Fruit fly (Drosophila melanogaster) whole organism, adult: ENCODE measurements around the gene Gba1a.

Experiments used
- CG12768 ChIP-seq: fragments of 200-800 bp; sonication (Bioruptor generic); optimal IDR thresholded peaks from 2 replicates; lab custom pipeline; 2017; ENCODE audit warnings: missing biosample characterization, missing genetic modification characterization, mild to moderate bottlenecking, moderate library complexity, missing genetic modification reagents
- CG33017 ChIP-seq: fragments of 200-800 bp; sonication (Bioruptor generic); optimal IDR thresholded peaks from 2 replicates; lab custom pipeline; 2018; ENCODE audit warnings: missing biosample characterization, mild to moderate bottlenecking, missing genetic modification characterization, moderate library complexity
- CG7101 ChIP-seq: fragments of 200-800 bp; sonication (Bioruptor generic); optimal IDR thresholded peaks from 2 replicates; lab custom pipeline; 2018; ENCODE audit warnings: missing biosample characterization, mild to moderate bottlenecking, missing genetic modification characterization, moderate library complexity
- Clk ChIP-seq: fragments of 200-800 bp; sonication (Bioruptor generic); optimal IDR thresholded peaks from 2 replicates; lab custom pipeline; 2017; ENCODE audit warnings: missing biosample characterization, missing genetic modification characterization
- bab1 ChIP-seq: fragments of 200-800 bp; sonication (Bioruptor generic); optimal IDR thresholded peaks from 3 replicates; lab custom pipeline; 2019; ENCODE audit warnings: missing biosample characterization, mild to moderate bottlenecking, missing genetic modification characterization, moderate library complexity
- cic ChIP-seq: fragments of 200-800 bp; sonication (Bioruptor generic); optimal IDR thresholded peaks from 2 replicates; lab custom pipeline; 2017; ENCODE audit warnings: missing biosample characterization, mild to moderate bottlenecking, missing genetic modification characterization, moderate library complexity
- cnc ChIP-seq, 2 experiments: fragments of >200 bp; optimal IDR thresholded peaks; 2 replicates each; lab custom pipeline; 2017
- ovo ChIP-seq: fragments of 200-800 bp; sonication (Bioruptor generic); optimal IDR thresholded peaks from 2 replicates; lab custom pipeline; 2016; ENCODE audit warnings: missing biosample characterization, missing genetic modification characterization
- pad ChIP-seq: fragments of 200-800 bp; sonication (Bioruptor generic); optimal IDR thresholded peaks from 3 replicates; lab custom pipeline; 2017; ENCODE audit warnings: missing biosample characterization, missing genetic modification characterization, mild to moderate bottlenecking, moderate library complexity, missing genetic modification reagents

DNA sequence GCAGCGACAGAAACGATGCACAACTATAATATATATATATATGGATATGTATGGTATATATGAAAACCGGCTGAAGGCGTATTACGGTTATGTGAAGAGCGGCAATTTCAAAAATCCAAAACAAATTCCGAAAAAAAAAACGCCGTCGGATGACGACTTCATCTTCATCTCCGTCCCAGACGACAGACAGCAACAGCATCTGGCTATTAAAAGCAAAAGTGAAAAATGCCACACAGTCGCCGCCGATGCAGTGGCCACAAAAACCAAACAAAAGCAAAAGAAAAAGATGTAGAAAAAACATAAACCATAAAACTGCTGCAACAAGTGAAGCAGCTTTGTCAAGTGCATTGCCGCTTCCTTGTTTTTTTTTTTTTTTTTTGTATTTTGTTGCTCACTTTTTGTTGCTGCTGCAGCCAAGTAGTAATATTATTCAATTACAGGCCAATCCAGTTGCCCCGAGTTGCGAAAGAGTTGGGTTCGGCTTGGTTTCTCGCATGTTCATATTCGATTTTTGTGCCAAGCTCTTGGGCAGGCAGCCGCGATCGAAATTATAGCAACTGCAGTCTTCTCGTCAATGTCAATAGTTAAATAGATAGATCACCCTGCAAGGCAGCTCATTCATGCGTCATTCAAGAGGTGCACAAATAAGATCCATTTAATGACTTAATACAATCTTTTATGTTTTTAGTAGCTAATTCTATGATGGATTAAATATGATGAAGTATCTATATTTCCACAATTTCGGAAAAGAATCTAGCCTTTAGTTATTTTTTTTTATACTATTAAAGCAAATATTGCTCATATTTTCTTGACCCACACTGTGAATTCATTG lies 34.4 kb downstream of the Gba1a start:
- no peak for TF ChIP-seq cic
- TF ChIP-seq Clk (GFP tag; lab: Kevin White, UChicago) = no peak
- TF ChIP-seq ovo (GFP tag; lab: Kevin White, UChicago) = no peak
- TF ChIP-seq bab1 (GFP tag; lab: Kevin White, UChicago) = no peak
- no peak for TF ChIP-seq CG7101
- TF ChIP-seq pad (GFP tag; lab: Kevin White, UChicago) = no peak
- no peak for TF ChIP-seq CG12768 (GFP tag; lab: Kevin White, UChicago)
- TF ChIP-seq cnc (optimal IDR thresholded peaks at IDR 0.05; lab: Kevin White, UChicago) = no peak
- TF ChIP-seq CG33017 (tag; lab: Kevin White, UChicago) = no peak
